Worm (Caenorhabditis elegans): ENCODE measurements around the gene frpr-11.

ce11 chrV:8947499-8947898 is 40.5 kb downstream of the frpr-11 start, which contains the start of gene gck-1:
- TF ChIP-seq ceh-82 (tag; optimal IDR thresholded peaks at IDR 0.05), result no peak
- TF ChIP-seq skn-1 (tag; optimal IDR thresholded peaks at IDR 0.05), result no peak
- TF ChIP-seq fkh-10 (GFP tag; optimal IDR thresholded peaks at IDR 0.05), result no peak
- no peak for TF ChIP-seq nhr-11 (tag; optimal IDR thresholded peaks at IDR 0.05)
- no peak for TF ChIP-seq ces-1 (GFP tag; optimal IDR thresholded peaks at IDR 0.05)
- no peak for TF ChIP-seq unc-62 (GFP tag; optimal IDR thresholded peaks at IDR 0.05 in 1 of 2)
- no peak for TF ChIP-seq unc-62 (tag; optimal IDR thresholded peaks at IDR 0.05)
- no peak for TF ChIP-seq jun-1 (tag; optimal IDR thresholded peaks at IDR 0.05)
- TF ChIP-seq fos-1 (tag; optimal IDR thresholded peaks at IDR 0.05), result no peak
- no peak for TF ChIP-seq F49E8.2 (tag; optimal IDR thresholded peaks at IDR 0.05; ENCODE audit: borderline replicate concordance)
- no peak for TF ChIP-seq daf-16 (GFP tag; optimal IDR thresholded peaks at IDR 0.05)
- no peak for TF ChIP-seq daf-16 (tag; optimal IDR thresholded peaks at IDR 0.05)
- no peak for TF ChIP-seq aly-2 (tag; optimal IDR thresholded peaks at IDR 0.05)
- TF ChIP-seq zfp-3 (GFP tag; conservative IDR thresholded peaks at IDR 0.05), result no peak
- no peak for TF ChIP-seq pha-4 (GFP tag; IDR thresholded peaks at IDR 0.05)
- no peak for TF ChIP-seq pha-4 (tag; optimal IDR thresholded peaks at IDR 0.05)
- no peak for TF ChIP-seq ztf-7 (tag; optimal IDR thresholded peaks at IDR 0.05)

All from whole organism, L4 larva.